Fruit fly (Drosophila melanogaster) whole organism, prepupa: ENCODE measurements around the gene Smug.

ENCODE experiments used
- CG10631 ChIP-seq: fragments of 200-800 bp; sonication (Bioruptor generic); optimal IDR thresholded peaks from 2 replicates; lab custom pipeline; 2016; ENCODE audit warnings: missing biosample characterization, missing genetic modification characterization
- CG10669 ChIP-seq: fragments of 200-800 bp; sonication (Bioruptor generic); optimal IDR thresholded peaks from 3 replicates; lab custom pipeline; 2018; ENCODE audit warnings: missing biosample characterization, mild to moderate bottlenecking, missing genetic modification characterization, moderate library complexity
- CG11294 ChIP-seq: fragments of 200-800 bp; sonication (Bioruptor generic); IDR thresholded peaks from 2 replicates; pipeline ENCODE4 v1.3.6; 2022; ENCODE audit warnings: missing biosample characterization, missing genetic modification characterization
- CG3032 ChIP-seq: fragments of 200-800 bp; optimal IDR thresholded peaks from 2 replicates; lab custom pipeline; 2019; ENCODE audit warnings: missing biosample characterization, mild to moderate bottlenecking, missing genetic modification characterization, moderate library complexity
- CG31627 ChIP-seq: fragments of 200-800 bp; sonication (Bioruptor generic); optimal IDR thresholded peaks from 3 replicates; lab custom pipeline; 2016; ENCODE audit warnings: missing biosample characterization, missing genetic modification characterization
- CG4318 ChIP-seq: fragments of 200-800 bp; sonication (Bioruptor generic); optimal IDR thresholded peaks from 3 replicates; lab custom pipeline; 2017; ENCODE audit warnings: missing biosample characterization, mild to moderate bottlenecking, missing genetic modification characterization
- CG6276 ChIP-seq: fragments of 200-800 bp; sonication (Bioruptor generic); optimal IDR thresholded peaks from 2 replicates; lab custom pipeline; 2017; ENCODE audit warnings: missing biosample characterization, mild to moderate bottlenecking, missing genetic modification characterization
- CG6808 ChIP-seq: fragments of 200-800 bp; sonication (Bioruptor generic); optimal IDR thresholded peaks from 3 replicates; lab custom pipeline; 2017; ENCODE audit warnings: missing biosample characterization, missing genetic modification characterization, mild to moderate bottlenecking, moderate library complexity, missing genetic modification reagents
- CG6854 ChIP-seq: fragments of 200-800 bp; sonication (Bioruptor generic); optimal IDR thresholded peaks from 2 replicates; lab custom pipeline; 2017; ENCODE audit warnings: missing biosample characterization, mild to moderate bottlenecking, missing genetic modification characterization
- CG7368 ChIP-seq: fragments of 200-800 bp; sonication (Bioruptor generic); optimal IDR thresholded peaks from 3 replicates; lab custom pipeline; 2016; ENCODE audit warnings: missing biosample characterization, missing genetic modification characterization
- CG8119 ChIP-seq: fragments of 200-800 bp; sonication (Bioruptor generic); IDR thresholded peaks from 3 replicates; pipeline ENCODE4 v1.3.6; 2022; ENCODE audit warnings: missing biosample characterization, missing genetic modification characterization
- CG8632 ChIP-seq: fragments of 200-800 bp; sonication (Bioruptor generic); optimal IDR thresholded peaks from 3 replicates; lab custom pipeline; 2016; ENCODE audit warnings: missing biosample characterization, missing genetic modification characterization
- CG9139 ChIP-seq: fragments of 200-800 bp; sonication (Bioruptor generic); optimal IDR thresholded peaks from 3 replicates; lab custom pipeline; 2017; ENCODE audit warnings: missing biosample characterization, mild to moderate bottlenecking, missing genetic modification characterization
- Eip78C ChIP-seq: fragments of 200-800 bp; sonication (Bioruptor generic); peaks from one replicate; lab custom pipeline; 2016; ENCODE audit warnings: missing biosample characterization, missing genetic modification characterization
- Eip93F ChIP-seq: fragments of 200-800 bp; sonication (Bioruptor generic); optimal IDR thresholded peaks from 2 replicates; lab custom pipeline; 2016; ENCODE audit warnings: missing biosample characterization, mild to moderate bottlenecking, missing genetic modification characterization
- Ets21C ChIP-seq: fragments of 200-800 bp; sonication (Bioruptor generic); optimal IDR thresholded peaks from 3 replicates; lab custom pipeline; 2016; ENCODE audit warnings: missing biosample characterization, missing genetic modification characterization
- Ets96B ChIP-seq: fragments of 200-800 bp; optimal IDR thresholded peaks from 2 replicates; lab custom pipeline; 2019; ENCODE audit warnings: missing biosample characterization, mild to moderate bottlenecking, missing genetic modification characterization, moderate library complexity
- Gug ChIP-seq: fragments of 200-800 bp; sonication (Bioruptor generic); IDR thresholded peaks from 2 replicates; pipeline ENCODE4 v1.3.6; 2022; ENCODE audit warnings: missing biosample characterization, missing genetic modification characterization
- Hr38 ChIP-seq: sonication (Bioruptor generic); optimal IDR thresholded peaks from 2 replicates; lab custom pipeline; 2016; ENCODE audit warnings: missing biosample characterization, missing genetic modification characterization
- Hr39 ChIP-seq: fragments of 200-800 bp; sonication (Bioruptor generic); optimal IDR thresholded peaks from 2 replicates; lab custom pipeline; 2016; ENCODE audit warnings: missing biosample characterization, missing genetic modification characterization
- Hr4 ChIP-seq: fragments of 200-800 bp; sonication (Bioruptor generic); optimal IDR thresholded peaks from 3 replicates; lab custom pipeline; 2016; ENCODE audit warnings: missing biosample characterization, missing genetic modification characterization
- OdsH ChIP-seq: fragments of 200-800 bp; sonication (Bioruptor generic); optimal IDR thresholded peaks from 3 replicates; lab custom pipeline; 2016; ENCODE audit warnings: missing biosample characterization, missing genetic modification characterization
- Sox15 ChIP-seq: fragments of 200-800 bp; sonication (Bioruptor generic); optimal IDR thresholded peaks from 3 replicates; lab custom pipeline; 2016; ENCODE audit warnings: missing biosample characterization, missing genetic modification characterization
- dsx ChIP-seq: fragments of 200-800 bp; optimal IDR thresholded peaks from 3 replicates; lab custom pipeline; 2019; ENCODE audit warnings: missing biosample characterization, mild to moderate bottlenecking, missing genetic modification characterization, moderate library complexity; ENCODE audit not compliant: poor library complexity, severe bottlenecking
- eg ChIP-seq: fragments of 200-800 bp; sonication (Bioruptor generic); IDR thresholded peaks from 3 replicates; pipeline ENCODE4 v1.3.6; 2022; ENCODE audit warnings: missing biosample characterization, missing genetic modification characterization
- esn ChIP-seq: fragments of 200-800 bp; sonication (Bioruptor generic); optimal IDR thresholded peaks from 2 replicates; lab custom pipeline; 2016; ENCODE audit warnings: missing biosample characterization, mild to moderate bottlenecking, missing genetic modification characterization, moderate library complexity
- fd59A ChIP-seq: fragments of 200-800 bp; sonication (Bioruptor generic); optimal IDR thresholded peaks from 2 replicates; lab custom pipeline; 2017; ENCODE audit warnings: missing biosample characterization, mild to moderate bottlenecking, missing genetic modification characterization, missing genetic modification reagents
- fkh ChIP-seq: fragments of 200-800 bp; sonication (Bioruptor generic); optimal IDR thresholded peaks from 3 replicates; lab custom pipeline; 2017; ENCODE audit warnings: missing biosample characterization, mild to moderate bottlenecking, missing genetic modification characterization, moderate library complexity
- lz ChIP-seq: fragments of 200-800 bp; sonication (Bioruptor generic); optimal IDR thresholded peaks from 3 replicates; lab custom pipeline; 2016; ENCODE audit warnings: missing biosample characterization, missing genetic modification characterization
- pdm3 ChIP-seq: fragments of 200-800 bp; sonication (Bioruptor generic); optimal IDR thresholded peaks from 3 replicates; lab custom pipeline; 2016; ENCODE audit warnings: missing biosample characterization, missing genetic modification characterization
- ss ChIP-seq, 2 experiments: fragments of 200-800 bp; sonication (Bioruptor generic); optimal IDR thresholded peaks; 2 replicates in 1 of 2; 3 replicates in 1 of 2; lab custom pipeline; 2017 to 2018; ENCODE audit warnings: mild to moderate bottlenecking in 2 of 2, missing biosample characterization in 2 of 2, missing genetic modification characterization in 2 of 2, moderate library complexity in 1 of 2
- svp ChIP-seq: fragments of 200-800 bp; sonication (Bioruptor generic); peaks from one replicate; lab custom pipeline; 2016; ENCODE audit warnings: missing biosample characterization, missing genetic modification characterization

The Smug gene

DNA sequence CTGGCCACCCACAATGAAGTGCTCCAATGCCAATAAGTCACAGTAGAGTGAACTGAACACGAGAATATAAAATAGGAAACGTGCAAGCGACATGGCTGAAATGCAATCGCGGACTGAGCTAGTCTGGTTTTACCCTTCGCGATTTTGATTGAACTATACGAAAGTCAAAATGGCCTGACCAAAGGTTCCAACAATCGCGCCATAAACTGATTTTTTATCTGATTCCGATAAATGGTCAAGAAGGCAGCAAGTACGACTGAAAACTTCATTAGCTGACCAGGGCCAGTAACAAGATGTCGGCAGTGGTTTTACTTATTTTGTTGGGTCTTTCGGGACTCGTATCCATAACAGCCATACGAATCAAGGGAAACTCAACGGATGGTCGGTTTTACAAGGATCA, 23.5 kb upstream of the Smug start, which contains the start of the genes CG17477 and CG31269:
TSS of gene CG17477 (minus strand) at position 101 of the 400 bp plus-strand sequence.
TSS of gene CG31269 (plus strand) at position 289 of the 400 bp plus-strand sequence.
- TF ChIP-seq dsx (GFP tag; lab: Kevin White, UChicago) = no peak
- no peak for TF ChIP-seq CG10631 (GFP tag; lab: Kevin White, UChicago)
- no peak for TF ChIP-seq Eip93F (GFP tag; lab: Kevin White, UChicago)
- no peak for TF ChIP-seq CG6276 (GFP tag; lab: Kevin White, UChicago)
- TF ChIP-seq Eip78C (GFP tag; lab: Kevin White, UChicago) = no peak
- no peak for TF ChIP-seq CG8119 (GFP tag; lab: Robert Waterston, UW)
- no peak for TF ChIP-seq CG6854 (GFP tag; lab: Kevin White, UChicago)
- no peak for TF ChIP-seq CG31627 (GFP tag; lab: Kevin White, UChicago)
- TF ChIP-seq Ets21C (GFP tag; lab: Kevin White, UChicago) = no peak
- no peak for TF ChIP-seq Ets96B (tag; lab: Kevin White, UChicago)
- TF ChIP-seq CG6808 (GFP tag; lab: Kevin White, UChicago) = no peak
- no peak for TF ChIP-seq Hr38 (GFP tag; lab: Kevin White, UChicago)
- TF ChIP-seq ss (GFP tag; optimal IDR thresholded peaks at IDR 0.05; lab: Kevin White, UChicago) = no peak
- TF ChIP-seq CG7368 (GFP tag; lab: Kevin White, UChicago) = no peak

dm6 chr3R:17127912-17128311, 22.5 kb upstream of the Smug start, which contains the start of gene CG31265:
TSS of gene CG31265 (plus strand) at chr3R:17128212.
- no peak for TF ChIP-seq CG7368 (GFP tag; lab: Kevin White, UChicago)
- no peak for TF ChIP-seq eg (GFP tag; lab: Robert Waterston, UW)
- TF ChIP-seq CG10669 = no peak
- TF ChIP-seq pdm3 (GFP tag; lab: Kevin White, UChicago) = no peak
- no peak for TF ChIP-seq CG3032 (tag; lab: Kevin White, UChicago)
- TF ChIP-seq CG8632 (GFP tag; lab: Kevin White, UChicago) = no peak
- no peak for TF ChIP-seq Gug (GFP tag; lab: Robert Waterston, UW)
- no peak for TF ChIP-seq lz
- TF ChIP-seq CG9139 (GFP tag; lab: Kevin White, UChicago) = no peak
- TF ChIP-seq OdsH (GFP tag; lab: Kevin White, UChicago) = no peak

DNA sequence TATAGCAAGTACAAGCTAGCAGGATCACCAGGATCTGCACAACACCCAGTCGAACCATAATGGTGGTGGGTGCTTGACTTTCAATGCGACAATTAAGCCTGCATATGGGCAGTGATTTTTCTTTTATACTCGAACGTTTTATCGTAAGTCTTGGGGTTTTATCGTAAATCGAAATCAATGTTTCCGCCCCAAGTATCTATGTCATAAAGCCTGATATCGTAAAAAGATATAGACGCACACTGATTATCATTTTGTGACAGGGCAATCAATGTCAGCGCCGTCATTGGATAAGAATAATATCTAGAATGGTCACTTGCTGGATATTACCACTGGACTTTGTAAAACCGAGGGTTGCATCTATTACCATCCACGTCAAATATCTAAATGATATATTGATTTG, 20.1 kb upstream of the Smug start, which contains the start of gene CG17475:
TSS of gene CG17475 (minus strand) at position 101 of the 400 bp plus-strand sequence.
- TF ChIP-seq fkh (GFP tag; lab: Kevin White, UChicago) (no peak), CG6854 (GFP tag; lab: Kevin White, UChicago) (no peak), fd59A (GFP tag; lab: Kevin White, UChicago) (no peak), esn (GFP tag; lab: Kevin White, UChicago) (no peak), Hr4 (no peak), Sox15 (GFP tag; lab: Kevin White, UChicago) (no peak), CG4318 (GFP tag; lab: Kevin White, UChicago) (no peak), CG9139 (GFP tag; lab: Kevin White, UChicago) (no peak), CG11294 (no peak), CG6276 (GFP tag; lab: Kevin White, UChicago) (no peak), Hr38 (GFP tag; lab: Kevin White, UChicago) (no peak)

DNA sequence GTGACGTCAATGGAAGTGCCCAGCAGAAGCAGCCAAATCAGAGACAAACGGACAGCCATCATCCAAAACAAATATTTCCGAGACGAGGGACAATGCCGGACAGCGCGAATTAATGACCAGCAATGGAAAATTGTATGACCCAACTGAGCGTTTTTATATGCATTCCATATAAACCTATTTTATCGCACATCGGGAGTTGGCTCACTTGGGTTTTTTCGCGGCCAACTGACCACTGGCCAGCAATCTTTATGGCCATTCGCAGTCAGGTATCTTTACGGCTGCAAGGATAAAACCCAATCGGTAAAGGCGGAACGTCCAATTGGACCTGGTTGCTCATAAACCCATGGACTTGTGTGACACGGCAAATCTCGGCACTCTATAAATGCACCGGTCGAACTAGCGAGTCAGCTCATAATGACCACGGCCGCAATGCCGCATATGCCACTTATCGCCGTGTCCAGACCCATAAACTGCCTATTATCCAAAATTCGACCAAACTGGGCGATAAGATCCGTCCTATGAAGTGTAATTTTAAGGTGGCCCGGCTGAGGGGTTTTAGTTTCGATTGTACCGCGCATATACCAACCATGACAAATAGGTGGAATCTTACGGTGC, 18.2 kb upstream of the Smug start, which contains the start of the genes CG4053 and CG31266:
TSS of gene CG4053 (minus strand) at position 101 of the 615 bp plus-strand sequence.
TSS of gene CG31266 (plus strand) at position 565 of the 615 bp plus-strand sequence.
- no peak for TF ChIP-seq Hr39
- no peak for TF ChIP-seq CG3032 (tag; lab: Kevin White, UChicago)
- TF ChIP-seq CG8119 (GFP tag; lab: Robert Waterston, UW) = no peak

- TF ChIP-seq fd59A (GFP tag; lab: Kevin White, UChicago) (no peak), svp (GFP tag; lab: Kevin White, UChicago) (peak; percentile 14), CG4318 (GFP tag; lab: Kevin White, UChicago) (no peak)
Observed at dm6 chr3R:17133897-17134296, 16.5 kb upstream of the Smug start, which contains the start of gene CG31267. TSS of gene CG31267 (plus strand) at chr3R:17134197.
